Worm (Caenorhabditis elegans) whole organism, dauer: Measurements from ENCODE around the gene R07H5.11.
"Not testable (repeated sequence)": the region's sequence is repeated elsewhere in the genome, so short reads cannot be mapped to it uniquely, and the experiment has no call there.

Experiments
- unc-62 ChIP-seq: sonication (generic microtip); optimal IDR thresholded peaks from 2 replicates; lab custom pipeline; 2017; ENCODE audit warnings: missing biosample characterization, missing genetic modification reagents, missing genetic modification characterization

R07H5.11 gene

DNA sequence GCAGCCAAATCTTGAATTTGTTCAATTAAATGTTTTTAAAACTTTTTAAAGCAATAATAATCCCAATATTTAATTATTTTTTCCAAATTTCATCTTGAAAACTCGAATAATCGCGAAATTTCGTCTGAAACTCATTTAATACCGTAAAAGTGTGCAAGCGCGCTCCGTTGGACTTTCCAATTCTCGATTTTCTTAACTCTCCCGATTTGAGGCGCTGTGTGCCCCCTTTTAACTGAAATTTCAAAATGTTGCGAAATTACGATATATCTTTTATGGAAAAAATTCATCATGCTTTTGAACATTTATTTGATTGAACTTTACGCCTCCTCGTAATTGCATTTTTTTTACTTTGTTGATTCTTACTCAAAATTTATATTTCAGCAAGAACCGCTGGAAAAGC, at the start of gene R07H5.11:
R07H5.11 (plus strand) TSS at position 380 of the 400 bp plus-strand sequence.
- TF ChIP-seq unc-62 (GFP tag; lab: Kevin White, UChicago) = not testable (repeated sequence)

DNA sequence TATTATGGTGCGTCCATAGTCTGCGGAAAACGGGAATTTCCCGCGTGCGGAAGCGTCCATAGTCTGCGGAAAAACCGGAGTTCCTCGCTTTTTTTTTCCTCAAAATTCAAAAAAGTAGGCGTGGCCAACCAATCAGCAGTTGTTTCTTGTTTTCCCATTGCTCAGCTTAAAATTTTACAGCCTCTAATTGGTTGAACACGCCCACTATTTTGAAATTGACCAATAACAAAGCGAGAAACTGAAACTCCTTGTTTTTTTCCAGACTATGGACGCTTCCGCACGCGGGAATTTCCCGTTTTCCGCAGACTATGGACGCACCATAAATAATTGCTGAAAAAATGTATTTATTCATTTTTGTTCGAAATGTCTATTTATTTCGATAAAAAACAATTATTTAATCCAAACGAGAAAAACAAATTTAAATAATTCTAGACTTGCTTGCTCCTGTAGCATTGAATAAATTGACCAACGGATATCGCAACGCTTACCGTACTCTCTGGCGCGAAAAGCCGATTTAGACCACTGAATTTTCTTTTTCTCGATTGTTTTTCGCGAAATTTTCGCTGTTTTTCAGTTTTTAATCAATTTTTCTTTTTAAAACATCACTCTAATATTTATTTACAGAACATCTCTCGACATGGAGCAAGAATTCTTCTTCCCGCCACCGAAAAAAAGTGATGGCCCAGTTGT, 48.0 kb upstream of the R07H5.11 start, which contains the start of gene C08F8.3:
C08F8.3 (plus strand) TSS at position 620 of the 690 bp plus-strand sequence.
- TF ChIP-seq unc-62 (GFP tag; lab: Kevin White, UChicago) = not testable (repeated sequence)

DNA sequence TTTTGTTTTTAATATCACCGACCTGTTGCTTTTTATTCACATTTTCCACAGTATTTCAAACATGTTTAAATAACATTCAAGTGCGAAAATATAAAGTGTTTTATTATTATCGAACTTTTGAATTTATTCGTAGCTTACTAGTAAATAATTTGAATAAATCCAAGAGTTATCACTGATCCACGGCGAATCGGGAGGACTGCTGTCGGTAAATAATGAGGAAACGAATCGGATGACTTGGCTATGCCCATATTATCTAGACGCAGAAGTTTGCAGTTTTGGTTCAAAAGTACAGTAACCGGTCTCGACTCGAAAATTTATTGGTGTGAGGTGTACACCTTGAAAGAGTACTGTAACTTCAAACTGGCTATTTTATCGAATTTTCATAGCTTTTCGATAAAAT, 46.0 kb upstream of the R07H5.11 start:
- TF ChIP-seq unc-62 (GFP tag; lab: Kevin White, UChicago) = no peak

DNA sequence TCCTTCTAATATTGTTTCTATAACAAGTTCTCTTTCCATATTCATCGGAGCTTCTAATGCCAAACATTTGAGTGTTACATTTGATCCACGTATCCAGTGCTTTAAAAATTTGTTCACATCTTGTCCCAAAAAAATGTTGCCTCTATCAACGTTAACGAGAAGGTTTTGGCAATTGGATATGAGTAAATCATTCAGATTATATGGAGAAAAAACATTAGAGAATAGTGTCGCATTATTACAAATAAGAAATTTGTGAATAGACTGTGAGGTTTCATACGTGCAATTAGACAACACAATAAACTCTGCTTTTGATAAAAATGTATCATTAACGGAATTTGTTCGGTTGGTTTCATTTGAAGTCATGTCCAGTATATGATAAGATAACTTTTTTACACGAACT, 42.7 kb upstream of the R07H5.11 start, which contains the start of gene mboa-4:
mboa-4 (minus strand) TSS at position 101 of the 400 bp plus-strand sequence.
- TF ChIP-seq unc-62 (GFP tag; lab: Kevin White, UChicago) = no peak

DNA sequence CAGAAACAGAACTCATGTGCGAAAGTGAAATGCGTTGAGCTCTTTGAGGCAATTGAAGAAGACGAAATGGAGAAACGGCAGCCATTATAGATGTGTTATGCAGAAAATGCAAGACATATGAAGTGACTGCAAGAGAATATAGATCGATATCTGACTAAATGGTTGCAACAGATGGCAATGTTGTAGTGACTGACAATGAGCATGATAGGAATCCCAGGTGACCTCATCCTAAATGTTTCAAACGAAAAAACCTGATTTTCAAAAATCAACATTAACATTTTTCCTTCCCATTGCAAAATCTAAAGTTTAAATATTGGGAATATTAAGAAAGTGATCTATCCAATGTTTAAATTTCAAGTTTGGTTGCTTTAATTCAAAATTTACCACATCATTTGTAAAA, 41.9 kb upstream of the R07H5.11 start, which contains the start of gene C08F8.15:
C08F8.15 (minus strand) TSS at position 101 of the 400 bp plus-strand sequence.
- no peak for TF ChIP-seq unc-62 (GFP tag; lab: Kevin White, UChicago)

DNA sequence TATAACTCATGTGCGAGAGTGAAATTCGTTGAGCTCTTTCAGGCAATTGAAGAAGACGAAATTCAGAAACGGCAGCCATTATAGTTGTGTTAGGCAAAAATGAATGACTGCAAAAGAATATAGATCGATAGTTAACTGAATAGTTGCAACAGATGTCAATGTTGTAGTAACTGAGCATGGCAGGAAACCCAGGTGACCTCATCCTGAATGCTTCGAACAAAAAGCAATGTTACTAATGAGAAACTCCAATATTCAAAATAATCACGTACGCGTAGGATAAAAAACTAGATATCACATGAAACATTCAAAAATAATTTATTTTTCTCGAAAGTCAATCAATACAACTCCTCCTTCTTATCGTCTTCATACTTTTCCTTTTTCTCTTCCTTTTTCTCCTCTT, 40.1 kb upstream of the R07H5.11 start, which contains the start of gene fbxb-9:
fbxb-9 (minus strand) TSS at position 101 of the 400 bp plus-strand sequence.
- TF ChIP-seq unc-62 (GFP tag; lab: Kevin White, UChicago) = no peak

DNA sequence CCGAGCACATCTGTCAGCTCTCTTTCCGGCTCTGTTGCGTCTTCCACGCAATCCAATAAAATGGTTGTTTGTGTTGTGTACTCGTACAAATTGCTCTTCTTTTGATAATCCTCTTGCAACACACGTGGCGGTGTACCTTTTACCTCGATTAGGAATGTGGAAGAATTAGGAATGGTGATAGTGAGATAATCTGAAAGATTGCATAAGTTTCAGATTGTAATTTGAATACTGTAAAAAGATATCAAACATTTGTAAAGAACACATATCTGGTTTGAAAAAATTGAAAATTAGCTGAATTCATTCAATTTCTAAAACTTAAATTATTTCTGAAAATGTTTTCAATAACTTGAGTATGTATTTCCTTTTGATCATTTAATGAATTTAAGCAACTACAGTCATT, 37.7 kb upstream of the R07H5.11 start, which contains the start of gene C08F8.6:
C08F8.6 (minus strand) TSS at position 101 of the 400 bp plus-strand sequence.
- no peak for TF ChIP-seq unc-62 (GFP tag; lab: Kevin White, UChicago)

- TF ChIP-seq unc-62 (GFP tag; lab: Kevin White, UChicago) = no peak
These were observed 32.9 kb upstream of the R07H5.11 start, which contains the start of gene nhr-67 for ce11 chrIV:11169652-11170051. Gene nhr-67, plus strand, starts transcription at chrIV:11169748.

- TF ChIP-seq unc-62 (GFP tag; lab: Kevin White, UChicago) = no peak
These were observed 27.8 kb upstream of the R07H5.11 start for ce11 chrIV:11174772-11175171.

DNA sequence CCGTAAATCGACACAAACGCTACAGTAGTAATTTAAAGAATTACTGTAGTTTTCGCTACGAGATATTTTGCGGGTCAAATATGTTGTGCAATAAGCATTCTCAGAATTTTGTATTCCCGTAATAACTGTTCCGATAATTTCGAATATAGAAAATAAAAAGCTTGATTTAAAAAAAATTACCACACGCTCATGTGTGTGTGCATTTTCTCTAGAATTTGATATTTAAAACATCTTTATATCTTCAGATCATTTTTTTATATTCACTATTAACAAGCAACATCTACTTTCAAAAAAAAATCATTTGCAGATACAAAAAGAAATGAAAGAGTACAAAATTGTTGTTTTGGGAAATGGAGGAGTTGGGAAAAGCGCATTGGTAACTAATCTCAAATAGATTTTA, 25.6 kb upstream of the R07H5.11 start, which contains the start of gene rap-3:
rap-3 (plus strand) TSS at position 301 of the 400 bp plus-strand sequence.
- no peak for TF ChIP-seq unc-62 (GFP tag; lab: Kevin White, UChicago)

DNA sequence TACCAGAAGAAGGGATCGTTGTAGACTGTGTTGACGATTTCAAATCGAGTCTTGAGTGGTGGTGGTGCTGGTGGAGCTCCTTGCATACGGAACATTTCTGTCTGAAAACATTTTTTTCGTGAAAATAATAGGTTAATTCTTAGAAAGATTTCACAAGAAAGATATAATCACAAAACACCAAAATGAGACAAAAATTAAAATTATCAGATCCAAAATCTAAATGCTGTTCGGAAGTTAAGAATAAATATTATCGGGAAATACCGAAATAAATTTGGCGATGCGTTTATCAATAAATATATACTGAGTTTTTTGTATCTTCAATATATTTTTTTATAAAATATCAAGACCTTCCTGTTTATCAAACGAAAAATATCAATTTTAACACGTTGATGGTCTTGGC, 24.1 kb upstream of the R07H5.11 start, which contains the start of gene C08F8.9:
C08F8.9 (minus strand) TSS at position 101 of the 400 bp plus-strand sequence.
- TF ChIP-seq unc-62 (GFP tag; lab: Kevin White, UChicago) = no peak

DNA sequence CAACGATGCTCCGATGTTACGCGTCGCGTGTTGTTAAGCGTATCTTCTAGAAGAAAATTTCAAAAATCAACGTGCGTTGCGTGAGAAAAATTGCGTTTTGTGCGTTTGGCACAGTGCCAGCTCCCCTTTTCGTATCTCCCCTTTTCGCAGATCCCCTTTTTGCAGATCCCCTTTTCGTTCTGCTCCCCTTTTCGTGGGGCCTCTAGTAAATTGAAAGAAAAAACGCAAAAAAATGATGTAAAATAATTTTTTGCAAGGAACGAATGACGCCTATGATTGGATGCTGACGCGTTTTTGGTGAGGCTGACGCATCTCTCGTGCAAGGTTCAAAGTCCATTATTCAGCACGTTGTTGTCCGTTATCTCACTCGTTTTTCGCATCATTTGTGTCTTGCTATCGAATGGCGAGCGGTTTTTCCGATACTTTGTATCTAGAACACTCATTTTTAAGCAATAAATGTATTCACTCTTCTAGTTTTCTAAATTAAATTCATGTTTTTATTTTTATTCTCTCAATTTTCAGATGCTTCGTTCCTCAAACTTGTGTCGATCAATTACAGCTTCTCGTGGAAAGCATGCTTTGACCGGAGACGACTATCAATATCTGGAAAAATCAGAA, 23.3 kb upstream of the R07H5.11 start, which contains the start of gene cpt-2:
cpt-2 (plus strand) TSS at position 523 of the 618 bp plus-strand sequence.
- not testable (repeated sequence) for TF ChIP-seq unc-62 (GFP tag; lab: Kevin White, UChicago)

ce11 chrIV:11180077-11180476, 22.5 kb upstream of the R07H5.11 start:
- no peak for TF ChIP-seq unc-62 (GFP tag; lab: Kevin White, UChicago)

DNA sequence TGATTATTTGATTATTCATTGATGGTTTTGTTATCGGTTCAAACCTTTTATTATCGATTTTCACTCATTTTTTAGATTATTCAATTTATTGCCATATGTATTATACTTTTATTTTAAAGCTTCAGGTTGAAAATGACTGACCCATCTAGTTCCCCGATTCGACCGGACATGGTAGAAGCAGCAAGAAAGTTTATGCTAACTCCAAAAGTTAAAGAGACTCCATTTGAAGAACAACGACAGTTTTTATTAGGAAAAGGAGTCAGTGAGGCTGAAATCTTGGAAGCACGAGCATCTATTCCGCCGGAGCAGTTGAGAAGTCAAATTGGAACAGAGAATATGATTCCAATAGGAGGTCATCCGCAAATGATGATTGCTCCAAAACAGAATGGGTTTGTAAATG, 19.6 kb upstream of the R07H5.11 start, which contains the start of gene prx-14:
prx-14 (plus strand) TSS at position 120 of the 400 bp plus-strand sequence.
- no peak for TF ChIP-seq unc-62 (GFP tag; lab: Kevin White, UChicago)

ce11 chrIV:11183991-11184390, 18.6 kb upstream of the R07H5.11 start, which contains the start of gene nuaf-3:
Gene nuaf-3, plus strand, starts transcription at chrIV:11184291.
- TF ChIP-seq unc-62 (GFP tag; lab: Kevin White, UChicago) = no peak

- TF ChIP-seq unc-62 (GFP tag; lab: Kevin White, UChicago) = no peak
These were observed 15.8 kb upstream of the R07H5.11 start, which contains the start of gene sdz-27 for ce11 chrIV:11186729-11187128. Gene sdz-27, plus strand, starts transcription at chrIV:11187029.
